Worm (Caenorhabditis elegans): ENCODE data around the gene C08F11.1.
"Not testable (repeated sequence)": the region's sequence is repeated elsewhere in the genome, so short reads cannot be mapped to it uniquely, and the experiment has no call there.

C08F11.1 gene

ce11 chrIV:13623533-13623932, at the start of gene C08F11.1:
Gene C08F11.1, plus strand, starts transcription at chrIV:13623833.
- TF ChIP-seq unc-30 (tag; optimal IDR thresholded peaks at IDR 0.05), result no peak
- no peak for TF ChIP-seq C34B4.2 (tag; optimal IDR thresholded peaks at IDR 0.05)

- no peak for TF ChIP-seq sox-4 (tag; optimal IDR thresholded peaks at IDR 0.05)
- TF ChIP-seq Y116A8C.19 (tag; optimal IDR thresholded peaks at IDR 0.05; ENCODE audit: borderline replicate concordance), result no peak
- TF ChIP-seq tbx-2 (tag; optimal IDR thresholded peaks at IDR 0.05), result no peak
- no peak for TF ChIP-seq nhr-84 (tag; optimal IDR thresholded peaks at IDR 0.05)
- TF ChIP-seq lin-39 (tag; optimal IDR thresholded peaks at IDR 0.05), result no peak
- TF ChIP-seq nhr-85 (tag), result peak; percentile 24
- TF ChIP-seq nhr-19 (GFP tag; conservative IDR thresholded peaks at IDR 0.05), result no peak
These were observed 48.9 kb upstream of the C08F11.1 start, which contains the start of gene srd-10 for ce11 chrIV:13574733-13575132. Gene srd-10, plus strand, starts transcription at chrIV:13575033.

- TF ChIP-seq ztf-4 (tag; optimal IDR thresholded peaks at IDR 0.05) (no peak), fkh-4 (tag; optimal IDR thresholded peaks at IDR 0.05; ENCODE audit: borderline replicate concordance) (no peak), lin-13 (GFP tag; optimal IDR thresholded peaks at IDR 0.05) (no peak), lin-39 (tag; optimal IDR thresholded peaks at IDR 0.05) (no peak), dsc-1 (tag; optimal IDR thresholded peaks at IDR 0.05) (no peak), grh-1 (GFP tag; IDR thresholded peaks at IDR 0.05) (no peak), sptf-1 (tag; optimal IDR thresholded peaks at IDR 0.05) (no peak), ceh-88 (GFP tag; IDR thresholded peaks at IDR 0.05) (no peak), ztf-11 (tag; optimal IDR thresholded peaks at IDR 0.05) (no peak), sox-4 (tag; optimal IDR thresholded peaks at IDR 0.05) (no peak), nhr-237 (tag; optimal IDR thresholded peaks at IDR 0.05) (no peak), swsn-7 (tag; optimal IDR thresholded peaks at IDR 0.05) (no peak)
These were observed 48.0 kb upstream of the C08F11.1 start for ce11 chrIV:13575673-13576072.

- TF ChIP-seq hpl-2 (GFP tag; optimal IDR thresholded peaks at IDR 0.05); alr-1 (tag; optimal IDR thresholded peaks at IDR 0.05; ENCODE audit: borderline replicate concordance); sox-4 (tag; optimal IDR thresholded peaks at IDR 0.05): not testable (repeated sequence)
These were observed 45.5 kb upstream of the C08F11.1 start, which contains the start of gene Y45F10B.8 for ce11 chrIV:13578174-13578573. Gene Y45F10B.8, minus strand, starts transcription at chrIV:13578274.

- not testable (repeated sequence) for TF ChIP-seq hpl-2 (GFP tag; optimal IDR thresholded peaks at IDR 0.05); zag-1 (tag; optimal IDR thresholded peaks at IDR 0.05); mep-1 (tag; optimal IDR thresholded peaks at IDR 0.05)
These were observed 44.7 kb upstream of the C08F11.1 start, which contains the start of gene sru-16 for ce11 chrIV:13578953-13579352. Gene sru-16, plus strand, starts transcription at chrIV:13579253.

- no peak for TF ChIP-seq lin-15B (tag; optimal IDR thresholded peaks at IDR 0.05)
- no peak for TF ChIP-seq egl-27 (tag; optimal IDR thresholded peaks at IDR 0.05)
- TF ChIP-seq ceh-90 (tag; optimal IDR thresholded peaks at IDR 0.05), result no peak
- TF ChIP-seq unc-130 (tag; optimal IDR thresholded peaks at IDR 0.05), result no peak
- TF ChIP-seq jun-1 (tag; optimal IDR thresholded peaks at IDR 0.05), result no peak
- no peak for TF ChIP-seq unc-86 (tag; optimal IDR thresholded peaks at IDR 0.05)
- no peak for TF ChIP-seq nhr-47 (tag; optimal IDR thresholded peaks at IDR 0.05)
These were observed 40.7 kb upstream of the C08F11.1 start, which contains the start of gene sru-12 for ce11 chrIV:13582909-13583308. Gene sru-12, plus strand, starts transcription at chrIV:13583209.

ce11 chrIV:13584646-13585045, 39.0 kb upstream of the C08F11.1 start, which contains the start of gene sru-11:
Gene sru-11, plus strand, starts transcription at chrIV:13584946.
- TF ChIP-seq C16A3.4 (tag; optimal IDR thresholded peaks at IDR 0.05), result no peak
- no peak for TF ChIP-seq lin-13 (GFP tag; optimal IDR thresholded peaks at IDR 0.05)
- TF ChIP-seq ets-5 (GFP tag; IDR thresholded peaks at IDR 0.05), result no peak
- no peak for TF ChIP-seq sptf-1 (tag; optimal IDR thresholded peaks at IDR 0.05)
- no peak for TF ChIP-seq unc-98 (GFP tag; IDR thresholded peaks at IDR 0.05)
- TF ChIP-seq ceh-63 (GFP tag; optimal IDR thresholded peaks at IDR 0.05), result no peak
- TF ChIP-seq unc-86 (tag; optimal IDR thresholded peaks at IDR 0.05), result no peak
- no peak for TF ChIP-seq nhr-28 (tag; optimal IDR thresholded peaks at IDR 0.05)
- TF ChIP-seq efl-1 (optimal IDR thresholded peaks at IDR 0.05), result no peak
- TF ChIP-seq efl-1 (GFP tag; optimal IDR thresholded peaks at IDR 0.05 in 1 of 2), result no peak
- no peak for TF ChIP-seq rnt-1 (tag; optimal IDR thresholded peaks at IDR 0.05)
- no peak for TF ChIP-seq swsn-7 (tag; optimal IDR thresholded peaks at IDR 0.05)
- no peak for TF ChIP-seq tlp-1 (tag; optimal IDR thresholded peaks at IDR 0.05)
